Fruit fly (Drosophila melanogaster): ENCODE measurements around the gene CG43861.

The CG43861 gene

dm6 chr2L:20002086-20002485 lies 15.0 kb downstream of the CG43861 start:
- TF ChIP-seq EcR (GFP tag; optimal IDR thresholded peaks at IDR 0.05), result no peak
- TF ChIP-seq CG15710 (tag; optimal IDR thresholded peaks at IDR 0.05), result peak; percentile 57
- TF ChIP-seq gl (tag; optimal IDR thresholded peaks at IDR 0.05), result no peak
- no peak for TF ChIP-seq CG12605 (GFP tag; IDR thresholded peaks at IDR 0.05)
- peak; percentile 43 for TF ChIP-seq CG8301 (tag; optimal IDR thresholded peaks at IDR 0.05)
- TF ChIP-seq Pif1A (GFP tag; optimal IDR thresholded peaks at IDR 0.05), result peak; percentile 42
- peak; percentile 48 for TF ChIP-seq Pif1B (GFP tag; optimal IDR thresholded peaks at IDR 0.05)
- no peak for TF ChIP-seq CG4496 (GFP tag; IDR thresholded peaks at IDR 0.05)
- peak; percentile 69 for TF ChIP-seq CG8159 (tag; optimal IDR thresholded peaks at IDR 0.05)
- TF ChIP-seq CG34367 (tag; optimal IDR thresholded peaks at IDR 0.05), result no peak
- TF ChIP-seq Ets98B (GFP tag; IDR thresholded peaks at IDR 0.05), result no peak
- peak; percentile 63 for TF ChIP-seq CG9948 (tag; optimal IDR thresholded peaks at IDR 0.05)
- no peak for TF ChIP-seq rn (GFP tag; IDR thresholded peaks at IDR 0.05)
- peak; percentile 15 for TF ChIP-seq Snoo (tag; optimal IDR thresholded peaks at IDR 0.05)
- TF ChIP-seq CG32121 (GFP tag; IDR thresholded peaks at IDR 0.05), result no peak
- no peak for TF ChIP-seq CG10348 (GFP tag; IDR thresholded peaks at IDR 0.05)
- TF ChIP-seq CG13204 (GFP tag; optimal IDR thresholded peaks at IDR 0.05), result no peak
- TF ChIP-seq CG14655 (GFP tag; optimal IDR thresholded peaks at IDR 0.05), result peak; percentile 67
- TF ChIP-seq CG17806 (tag; optimal IDR thresholded peaks at IDR 0.05), result peak; percentile 48
- no peak for TF ChIP-seq fd96Ca (GFP tag; IDR thresholded peaks at IDR 0.05)
- TF ChIP-seq D1 (tag; optimal IDR thresholded peaks at IDR 0.05), result no peak

- TF ChIP-seq CG4496 (GFP tag; IDR thresholded peaks at IDR 0.05), result no peak
- no peak for TF ChIP-seq gl (tag; optimal IDR thresholded peaks at IDR 0.05)
- TF ChIP-seq Ets98B (GFP tag; IDR thresholded peaks at IDR 0.05), result no peak
- no peak for TF ChIP-seq D1 (tag; optimal IDR thresholded peaks at IDR 0.05)
- no peak for TF ChIP-seq CG8301 (tag; optimal IDR thresholded peaks at IDR 0.05)
- no peak for TF ChIP-seq EcR (GFP tag; optimal IDR thresholded peaks at IDR 0.05)
- no peak for TF ChIP-seq fd96Ca (GFP tag; IDR thresholded peaks at IDR 0.05)
- TF ChIP-seq CG14655 (GFP tag; optimal IDR thresholded peaks at IDR 0.05), result no peak
Observed at dm6 chr2L:19998139-19998538, 18.9 kb downstream of the CG43861 start.

dm6 chr2L:19992427-19992998 lies 24.6 kb downstream of the CG43861 start:
- no peak for TF ChIP-seq CG8159 (tag; optimal IDR thresholded peaks at IDR 0.05)
- TF ChIP-seq CG8301 (tag; optimal IDR thresholded peaks at IDR 0.05), result no peak
- no peak for TF ChIP-seq rn (GFP tag; IDR thresholded peaks at IDR 0.05)
- no peak for TF ChIP-seq CG9948 (tag; optimal IDR thresholded peaks at IDR 0.05)
- no peak for TF ChIP-seq D1 (tag; optimal IDR thresholded peaks at IDR 0.05)

dm6 chr2L:19989658-19990362 lies 27.3 kb downstream of the CG43861 start:
- TF ChIP-seq Snoo (tag; optimal IDR thresholded peaks at IDR 0.05), result no peak
- no peak for TF ChIP-seq Ets98B (GFP tag; IDR thresholded peaks at IDR 0.05)
- no peak for TF ChIP-seq CG9948 (tag; optimal IDR thresholded peaks at IDR 0.05)
- no peak for TF ChIP-seq fd96Ca (GFP tag; IDR thresholded peaks at IDR 0.05)
- TF ChIP-seq CG17806 (tag; optimal IDR thresholded peaks at IDR 0.05), result no peak
- TF ChIP-seq D1 (tag; optimal IDR thresholded peaks at IDR 0.05), result no peak
- no peak for TF ChIP-seq rn (GFP tag; IDR thresholded peaks at IDR 0.05)
- peak; percentile 9 for TF ChIP-seq CG15710 (tag; optimal IDR thresholded peaks at IDR 0.05)
- TF ChIP-seq CG4496 (GFP tag; IDR thresholded peaks at IDR 0.05), result no peak
- TF ChIP-seq Pif1A (GFP tag; optimal IDR thresholded peaks at IDR 0.05), result no peak
- TF ChIP-seq CG14655 (GFP tag; optimal IDR thresholded peaks at IDR 0.05), result peak; percentile 33
- peak; percentile 27 for TF ChIP-seq CG8159 (tag; optimal IDR thresholded peaks at IDR 0.05)
- TF ChIP-seq CG13204 (GFP tag; optimal IDR thresholded peaks at IDR 0.05), result no peak
- no peak for TF ChIP-seq CG34367 (tag; optimal IDR thresholded peaks at IDR 0.05)
- no peak for TF ChIP-seq CG32121 (GFP tag; IDR thresholded peaks at IDR 0.05)

- no peak for TF ChIP-seq Snoo (tag; optimal IDR thresholded peaks at IDR 0.05)
- TF ChIP-seq CG9948 (tag; optimal IDR thresholded peaks at IDR 0.05), result no peak
- TF ChIP-seq CG15710 (tag; optimal IDR thresholded peaks at IDR 0.05), result no peak
- no peak for TF ChIP-seq CG4496 (GFP tag; IDR thresholded peaks at IDR 0.05)
- TF ChIP-seq CG8301 (tag; optimal IDR thresholded peaks at IDR 0.05), result no peak
- peak; percentile 45 for TF ChIP-seq CG14655 (GFP tag; optimal IDR thresholded peaks at IDR 0.05)
- TF ChIP-seq CG34367 (tag; optimal IDR thresholded peaks at IDR 0.05), result no peak
- TF ChIP-seq CG32121 (GFP tag; IDR thresholded peaks at IDR 0.05), result 0 out of 2 replicates have a peak, but pooled peaks have one; percentile 26
Observed at dm6 chr2L:19987875-19988665, 29.0 kb downstream of the CG43861 start.

- TF ChIP-seq CG10348 (GFP tag; IDR thresholded peaks at IDR 0.05) (no peak), Ets98B (GFP tag; IDR thresholded peaks at IDR 0.05) (no peak), CG32121 (GFP tag; IDR thresholded peaks at IDR 0.05) (no peak)
Observed at dm6 chr2L:19967390-19967789, 49.7 kb downstream of the CG43861 start, which contains the start of gene Hf. Gene Hf, minus strand, starts transcription at chr2L:19967685.
